Fruit fly (Drosophila melanogaster) whole organism, prepupa: ENCODE measurements around the gene UbcE2H.
A peak's percentile ranks its signal among the peaks of the same experiment; 100 is the strongest.

Source experiments
- CG10631 ChIP-seq: fragments of 200-800 bp; sonication (Bioruptor generic); optimal IDR thresholded peaks from 2 replicates; lab custom pipeline; 2016; ENCODE audit warnings: missing biosample characterization, missing genetic modification characterization
- CG10669 ChIP-seq: fragments of 200-800 bp; sonication (Bioruptor generic); optimal IDR thresholded peaks from 3 replicates; lab custom pipeline; 2018; ENCODE audit warnings: missing biosample characterization, mild to moderate bottlenecking, missing genetic modification characterization, moderate library complexity
- CG11294 ChIP-seq: fragments of 200-800 bp; sonication (Bioruptor generic); IDR thresholded peaks from 2 replicates; pipeline ENCODE4 v1.3.6; 2022; ENCODE audit warnings: missing biosample characterization, missing genetic modification characterization
- CG11762 ChIP-seq: fragments of 200-800 bp; sonication (Bioruptor generic); optimal IDR thresholded peaks from 3 replicates; lab custom pipeline; 2016; ENCODE audit warnings: missing biosample characterization, missing genetic modification characterization; ENCODE audit not compliant: insufficient read depth
- CG11902 ChIP-seq: fragments of 200-800 bp; sonication (Bioruptor generic); optimal IDR thresholded peaks from 3 replicates; lab custom pipeline; 2016; ENCODE audit warnings: missing biosample characterization, missing genetic modification characterization
- CG15336 ChIP-seq: fragments of 200-800 bp; sonication (Bioruptor generic); IDR thresholded peaks from 2 replicates; pipeline ENCODE4 v1.3.6; 2022; ENCODE audit warnings: missing biosample characterization, missing genetic modification characterization
- CG1621 ChIP-seq: fragments of 200-800 bp; sonication (Bioruptor generic); optimal IDR thresholded peaks from 3 replicates; lab custom pipeline; 2018; ENCODE audit warnings: missing biosample characterization, mild to moderate bottlenecking, missing genetic modification characterization
- CG31627 ChIP-seq: fragments of 200-800 bp; sonication (Bioruptor generic); optimal IDR thresholded peaks from 3 replicates; lab custom pipeline; 2016; ENCODE audit warnings: missing biosample characterization, missing genetic modification characterization
- CG32006 ChIP-seq: fragments of 200-800 bp; sonication (Bioruptor generic); optimal IDR thresholded peaks from 3 replicates; lab custom pipeline; 2017; ENCODE audit warnings: missing biosample characterization, mild to moderate bottlenecking, missing genetic modification characterization
- CG34406 ChIP-seq: fragments of 200-800 bp; sonication (Bioruptor generic); optimal IDR thresholded peaks from 3 replicates; lab custom pipeline; 2016; ENCODE audit warnings: missing biosample characterization, missing genetic modification characterization
- CG3919 ChIP-seq: fragments of 200-800 bp; sonication (Bioruptor generic); optimal IDR thresholded peaks from 3 replicates; lab custom pipeline; 2016; ENCODE audit warnings: missing biosample characterization, missing genetic modification characterization
- CG4318 ChIP-seq: fragments of 200-800 bp; sonication (Bioruptor generic); optimal IDR thresholded peaks from 3 replicates; lab custom pipeline; 2017; ENCODE audit warnings: missing biosample characterization, mild to moderate bottlenecking, missing genetic modification characterization
- CG6163 ChIP-seq: fragments of 200-800 bp; sonication (Bioruptor generic); IDR thresholded peaks from 3 replicates; pipeline ENCODE4 v1.3.6; 2022; ENCODE audit warnings: missing biosample characterization, missing genetic modification characterization
- CG6276 ChIP-seq: fragments of 200-800 bp; sonication (Bioruptor generic); optimal IDR thresholded peaks from 2 replicates; lab custom pipeline; 2017; ENCODE audit warnings: missing biosample characterization, mild to moderate bottlenecking, missing genetic modification characterization
- CG6808 ChIP-seq: fragments of 200-800 bp; sonication (Bioruptor generic); optimal IDR thresholded peaks from 3 replicates; lab custom pipeline; 2017; ENCODE audit warnings: missing biosample characterization, missing genetic modification characterization, mild to moderate bottlenecking, moderate library complexity, missing genetic modification reagents
- CG6854 ChIP-seq: fragments of 200-800 bp; sonication (Bioruptor generic); optimal IDR thresholded peaks from 2 replicates; lab custom pipeline; 2017; ENCODE audit warnings: missing biosample characterization, mild to moderate bottlenecking, missing genetic modification characterization
- CG7368 ChIP-seq: fragments of 200-800 bp; sonication (Bioruptor generic); optimal IDR thresholded peaks from 3 replicates; lab custom pipeline; 2016; ENCODE audit warnings: missing biosample characterization, missing genetic modification characterization
- CG8119 ChIP-seq: fragments of 200-800 bp; sonication (Bioruptor generic); IDR thresholded peaks from 3 replicates; pipeline ENCODE4 v1.3.6; 2022; ENCODE audit warnings: missing biosample characterization, missing genetic modification characterization
- CG8319 ChIP-seq: fragments of 200-800 bp; sonication (Bioruptor generic); optimal IDR thresholded peaks from 3 replicates; lab custom pipeline; 2016; ENCODE audit warnings: missing biosample characterization, missing genetic modification characterization
- CG8632 ChIP-seq: fragments of 200-800 bp; sonication (Bioruptor generic); optimal IDR thresholded peaks from 3 replicates; lab custom pipeline; 2016; ENCODE audit warnings: missing biosample characterization, missing genetic modification characterization
- Eip75B ChIP-seq: fragments of 200-800 bp; sonication (Bioruptor generic); optimal IDR thresholded peaks from 3 replicates; lab custom pipeline; 2016; ENCODE audit warnings: missing biosample characterization, missing genetic modification characterization
- Eip78C ChIP-seq: fragments of 200-800 bp; sonication (Bioruptor generic); peaks from one replicate; lab custom pipeline; 2016; ENCODE audit warnings: missing biosample characterization, missing genetic modification characterization
- Eip93F ChIP-seq: fragments of 200-800 bp; sonication (Bioruptor generic); optimal IDR thresholded peaks from 2 replicates; lab custom pipeline; 2016; ENCODE audit warnings: missing biosample characterization, mild to moderate bottlenecking, missing genetic modification characterization
- Ets96B ChIP-seq: fragments of 200-800 bp; optimal IDR thresholded peaks from 2 replicates; lab custom pipeline; 2019; ENCODE audit warnings: missing biosample characterization, mild to moderate bottlenecking, missing genetic modification characterization, moderate library complexity
- Hr38 ChIP-seq: sonication (Bioruptor generic); optimal IDR thresholded peaks from 2 replicates; lab custom pipeline; 2016; ENCODE audit warnings: missing biosample characterization, missing genetic modification characterization
- Hr4 ChIP-seq: fragments of 200-800 bp; sonication (Bioruptor generic); optimal IDR thresholded peaks from 3 replicates; lab custom pipeline; 2016; ENCODE audit warnings: missing biosample characterization, missing genetic modification characterization
- Lpt ChIP-seq: fragments of 200-800 bp; sonication (Bioruptor generic); optimal IDR thresholded peaks from 3 replicates; lab custom pipeline; 2016; ENCODE audit warnings: missing biosample characterization, missing genetic modification characterization
- Met ChIP-seq: fragments of 200-800 bp; sonication (Bioruptor generic); optimal IDR thresholded peaks from 3 replicates; lab custom pipeline; 2016; ENCODE audit warnings: missing biosample characterization, missing genetic modification characterization
- OdsH ChIP-seq: fragments of 200-800 bp; sonication (Bioruptor generic); optimal IDR thresholded peaks from 3 replicates; lab custom pipeline; 2016; ENCODE audit warnings: missing biosample characterization, missing genetic modification characterization
- Smox ChIP-seq: fragments of 200-800 bp; sonication (Bioruptor generic); optimal IDR thresholded peaks from 3 replicates; lab custom pipeline; 2016; ENCODE audit warnings: missing biosample characterization, missing genetic modification characterization
- Sox102F ChIP-seq: fragments of 200-800 bp; sonication (Bioruptor generic); optimal IDR thresholded peaks from 2 replicates; lab custom pipeline; 2016; ENCODE audit warnings: missing biosample characterization, mild to moderate bottlenecking, missing genetic modification characterization
- Sox14 ChIP-seq: fragments of 200-800 bp; sonication (Bioruptor generic); optimal IDR thresholded peaks from 3 replicates; lab custom pipeline; 2016; ENCODE audit warnings: missing biosample characterization, missing genetic modification characterization
- Sox15 ChIP-seq: fragments of 200-800 bp; sonication (Bioruptor generic); optimal IDR thresholded peaks from 3 replicates; lab custom pipeline; 2016; ENCODE audit warnings: missing biosample characterization, missing genetic modification characterization
- achi ChIP-seq: fragments of 200-800 bp; sonication (Bioruptor generic); optimal IDR thresholded peaks from 3 replicates; lab custom pipeline; 2016; ENCODE audit warnings: missing biosample characterization, missing genetic modification characterization
- acj6 ChIP-seq: fragments of 200-800 bp; sonication (Bioruptor generic); optimal IDR thresholded peaks from 3 replicates; lab custom pipeline; 2016; ENCODE audit warnings: missing biosample characterization, missing genetic modification characterization
- cyc ChIP-seq: fragments of 200-800 bp; sonication (Bioruptor generic); optimal IDR thresholded peaks from 3 replicates; lab custom pipeline; 2016; ENCODE audit warnings: missing biosample characterization, missing genetic modification characterization
- dsx ChIP-seq: fragments of 200-800 bp; optimal IDR thresholded peaks from 3 replicates; lab custom pipeline; 2019; ENCODE audit warnings: missing biosample characterization, mild to moderate bottlenecking, missing genetic modification characterization, moderate library complexity; ENCODE audit not compliant: poor library complexity, severe bottlenecking
- eg ChIP-seq: fragments of 200-800 bp; sonication (Bioruptor generic); IDR thresholded peaks from 3 replicates; pipeline ENCODE4 v1.3.6; 2022; ENCODE audit warnings: missing biosample characterization, missing genetic modification characterization
- esn ChIP-seq: fragments of 200-800 bp; sonication (Bioruptor generic); optimal IDR thresholded peaks from 2 replicates; lab custom pipeline; 2016; ENCODE audit warnings: missing biosample characterization, mild to moderate bottlenecking, missing genetic modification characterization, moderate library complexity
- fd59A ChIP-seq: fragments of 200-800 bp; sonication (Bioruptor generic); optimal IDR thresholded peaks from 2 replicates; lab custom pipeline; 2017; ENCODE audit warnings: missing biosample characterization, mild to moderate bottlenecking, missing genetic modification characterization, missing genetic modification reagents
- fd85E ChIP-seq: fragments of 200-800 bp; sonication (Bioruptor generic); optimal IDR thresholded peaks from 3 replicates; lab custom pipeline; 2016; ENCODE audit warnings: missing biosample characterization, missing genetic modification characterization
- lz ChIP-seq: fragments of 200-800 bp; sonication (Bioruptor generic); optimal IDR thresholded peaks from 3 replicates; lab custom pipeline; 2016; ENCODE audit warnings: missing biosample characterization, missing genetic modification characterization
- net ChIP-seq: fragments of 200-800 bp; sonication (Bioruptor generic); optimal IDR thresholded peaks from 3 replicates; lab custom pipeline; 2016; ENCODE audit warnings: missing biosample characterization, missing genetic modification characterization
- salr ChIP-seq, 2 experiments: fragments of 200-800 bp; sonication (Bioruptor generic); optimal IDR thresholded peaks; 3 replicates each; lab custom pipeline; 2016 to 2018; ENCODE audit warnings: missing biosample characterization in 2 of 2, missing genetic modification characterization in 2 of 2, mild to moderate bottlenecking in 1 of 2
- spab ChIP-seq: fragments of 200-800 bp; sonication (Bioruptor generic); optimal IDR thresholded peaks from 2 replicates; lab custom pipeline; 2017; ENCODE audit warnings: missing biosample characterization, mild to moderate bottlenecking, missing genetic modification characterization, missing genetic modification reagents
- ss ChIP-seq, 2 experiments: fragments of 200-800 bp; sonication (Bioruptor generic); optimal IDR thresholded peaks; 2 replicates in 1 of 2; 3 replicates in 1 of 2; lab custom pipeline; 2017 to 2018; ENCODE audit warnings: mild to moderate bottlenecking in 2 of 2, missing biosample characterization in 2 of 2, missing genetic modification characterization in 2 of 2, moderate library complexity in 1 of 2
- svp ChIP-seq: fragments of 200-800 bp; sonication (Bioruptor generic); peaks from one replicate; lab custom pipeline; 2016; ENCODE audit warnings: missing biosample characterization, missing genetic modification characterization
- topi ChIP-seq: fragments of 200-800 bp; sonication (Bioruptor generic); optimal IDR thresholded peaks from 3 replicates; lab custom pipeline; 2016; ENCODE audit warnings: missing biosample characterization, missing genetic modification characterization
- vri ChIP-seq: fragments of 200-800 bp; sonication (Bioruptor generic); optimal IDR thresholded peaks from 3 replicates; lab custom pipeline; 2016; ENCODE audit warnings: missing biosample characterization, mild to moderate bottlenecking, missing genetic modification characterization

Gene UbcE2H

dm6 chrX:8126149-8126548 is 32.3 kb upstream of the UbcE2H start (continued):
- TF ChIP-seq ss (GFP tag; optimal IDR thresholded peaks at IDR 0.05; lab: Kevin White, UChicago) (no peak), eg (GFP tag; lab: Robert Waterston, UW) (peak; percentile 55; the same call in 2 of the 3 replicates), Met (GFP tag; lab: Kevin White, UChicago) (no peak), Hr38 (GFP tag; lab: Kevin White, UChicago) (no peak), fd59A (no peak), Sox102F (no peak), esn (no peak), topi (GFP tag; lab: Kevin White, UChicago) (no peak), CG8319 (no peak), Smox (GFP tag; lab: Kevin White, UChicago) (no peak), CG6808 (no peak), Sox15 (GFP tag; lab: Kevin White, UChicago) (no peak), Sox14 (GFP tag; lab: Kevin White, UChicago) (no peak), net (GFP tag; lab: Kevin White, UChicago) (no peak), lz (no peak), svp (GFP tag; lab: Kevin White, UChicago) (no peak), Eip75B (GFP tag; lab: Kevin White, UChicago) (no peak), spab (no peak), CG10669 (GFP tag; lab: Kevin White, UChicago) (no peak), CG32006 (GFP tag; lab: Kevin White, UChicago) (peak; percentile 62)

DNA sequence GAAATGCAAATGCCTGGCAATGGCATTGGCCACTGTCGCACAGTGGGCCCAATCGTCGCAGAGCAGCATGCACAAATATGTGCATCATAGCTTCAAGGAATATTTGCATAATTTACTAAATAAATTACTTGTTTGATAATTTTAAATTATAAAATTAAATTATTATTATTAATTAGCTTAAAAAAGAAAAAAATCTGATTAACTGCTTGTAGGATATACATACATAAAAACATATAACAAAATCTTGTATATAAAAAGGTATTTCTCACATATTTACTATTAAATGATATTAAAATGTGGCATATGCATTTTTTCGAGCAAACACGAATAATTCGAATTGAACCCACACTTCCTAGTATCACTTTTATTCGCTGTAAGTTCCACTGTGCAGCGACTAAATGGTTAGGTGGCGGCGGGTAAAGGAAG is 31.4 kb upstream of the UbcE2H start:
- TF ChIP-seq dsx (no peak), CG6163 (0 out of 3 replicates have a peak, but pooled peaks have one; percentile 21), Eip93F (GFP tag; lab: Kevin White, UChicago) (no peak), CG10631 (GFP tag; lab: Kevin White, UChicago) (peak; percentile 23), CG11294 (peak; percentile 39; the same call in 1 of the 2 replicates), acj6 (peak; percentile 12), ss (GFP tag; optimal IDR thresholded peaks at IDR 0.05; lab: Kevin White, UChicago) (no peak), Eip78C (GFP tag; lab: Kevin White, UChicago) (peak; percentile 67), CG34406 (GFP tag; lab: Kevin White, UChicago) (no peak), lz (no peak), cyc (GFP tag; lab: Kevin White, UChicago) (no peak), CG1621 (no peak), CG3919 (GFP tag; lab: Kevin White, UChicago) (peak; percentile 3), CG6276 (GFP tag; lab: Kevin White, UChicago) (peak; percentile 47), Lpt (peak; percentile 5), Sox14 (GFP tag; lab: Kevin White, UChicago) (no peak), OdsH (peak; percentile 37), CG11762 (GFP tag; lab: Kevin White, UChicago) (no peak), CG8632 (no peak), CG32006 (GFP tag; lab: Kevin White, UChicago) (peak; percentile 81), CG15336 (GFP tag; lab: Robert Waterston, UW) (peak; percentile 54), Eip75B (GFP tag; lab: Kevin White, UChicago) (no peak), CG11902 (GFP tag; lab: Kevin White, UChicago) (no peak), spab (no peak), Met (GFP tag; lab: Kevin White, UChicago) (no peak), Hr4 (GFP tag; lab: Kevin White, UChicago) (peak; percentile 6), net (GFP tag; lab: Kevin White, UChicago) (no peak), CG6808 (no peak), CG7368 (GFP tag; lab: Kevin White, UChicago) (no peak), Hr38 (GFP tag; lab: Kevin White, UChicago) (no peak), CG31627 (GFP tag; lab: Kevin White, UChicago) (no peak), fd85E (GFP tag; lab: Kevin White, UChicago) (no peak), CG4318 (GFP tag; lab: Kevin White, UChicago) (peak; percentile 60), eg (GFP tag; lab: Robert Waterston, UW) (0 out of 3 replicates have a peak, but pooled peaks have one; percentile 27), CG8119 (GFP tag; lab: Robert Waterston, UW) (peak; percentile 48; the same call in 2 of the 3 replicates), CG6854 (GFP tag; lab: Kevin White, UChicago) (no peak), vri (GFP tag; lab: Kevin White, UChicago) (no peak), salr (GFP tag; optimal IDR thresholded peaks at IDR 0.05; lab: Kevin White, UChicago) (peak in 1 of 2 experiments; percentile 13), Ets96B (tag; lab: Kevin White, UChicago) (no peak), achi (GFP tag; lab: Kevin White, UChicago) (peak; percentile 23)
